Fruit fly (Drosophila melanogaster): Measurements from ENCODE around the gene CG33502.
A peak's percentile ranks its signal among the peaks of the same experiment; 100 is the strongest.

Gene CG33502

dm6 chrX:21591990-21592389, 19.3 kb downstream of the CG33502 start:
- peak; percentile 37 for TF ChIP-seq CG13204 (GFP tag; optimal IDR thresholded peaks at IDR 0.05)
- no peak for TF ChIP-seq Ets98B (GFP tag; IDR thresholded peaks at IDR 0.05)
- TF ChIP-seq Pif1A (GFP tag; optimal IDR thresholded peaks at IDR 0.05) = peak; percentile 58
- peak; percentile 29 for TF ChIP-seq Pif1B (GFP tag; optimal IDR thresholded peaks at IDR 0.05)
- peak; percentile 70 for TF ChIP-seq CG15710 (tag; optimal IDR thresholded peaks at IDR 0.05)
- TF ChIP-seq fd96Ca (GFP tag; IDR thresholded peaks at IDR 0.05) = peak; percentile 52; the same call in 1 of the 3 replicates
- TF ChIP-seq CG4496 (GFP tag; IDR thresholded peaks at IDR 0.05) = peak; percentile 46; the same call in 2 of the 3 replicates
- no peak for TF ChIP-seq EcR (GFP tag; optimal IDR thresholded peaks at IDR 0.05)
- peak; percentile 71 for TF ChIP-seq CG9948 (tag; optimal IDR thresholded peaks at IDR 0.05)
- TF ChIP-seq CG32121 (GFP tag; IDR thresholded peaks at IDR 0.05) = no peak
- TF ChIP-seq D1 (tag; optimal IDR thresholded peaks at IDR 0.05) = peak; percentile 19
- peak; percentile 44; the same call in 1 of the 2 replicates for TF ChIP-seq rn (GFP tag; IDR thresholded peaks at IDR 0.05)
- peak; percentile 57 for TF ChIP-seq CG17806 (tag; optimal IDR thresholded peaks at IDR 0.05)
- TF ChIP-seq CG8301 (tag; optimal IDR thresholded peaks at IDR 0.05) = peak; percentile 61
- no peak for TF ChIP-seq CG10348 (GFP tag; IDR thresholded peaks at IDR 0.05)
- peak; percentile 77 for TF ChIP-seq CG14655 (GFP tag; optimal IDR thresholded peaks at IDR 0.05)
- TF ChIP-seq CG34367 (tag; optimal IDR thresholded peaks at IDR 0.05) = peak; percentile 53
- peak; percentile 17 for TF ChIP-seq Snoo (tag; optimal IDR thresholded peaks at IDR 0.05)
- peak; percentile 28; the same call in 1 of the 2 replicates for TF ChIP-seq CG12605 (GFP tag; IDR thresholded peaks at IDR 0.05)
- peak; percentile 11 for TF ChIP-seq gl (tag; optimal IDR thresholded peaks at IDR 0.05)
- TF ChIP-seq CG8159 (tag; optimal IDR thresholded peaks at IDR 0.05) = peak; percentile 71

- TF ChIP-seq CG15710 (tag; optimal IDR thresholded peaks at IDR 0.05) (peak; percentile 24), CG14655 (GFP tag; optimal IDR thresholded peaks at IDR 0.05) (peak; percentile 46), CG8301 (tag; optimal IDR thresholded peaks at IDR 0.05) (peak; percentile 10), CG17806 (tag; optimal IDR thresholded peaks at IDR 0.05) (peak; percentile 49), CG32121 (GFP tag; IDR thresholded peaks at IDR 0.05) (no peak), CG9948 (tag; optimal IDR thresholded peaks at IDR 0.05) (peak; percentile 20), CG8159 (tag; optimal IDR thresholded peaks at IDR 0.05) (peak; percentile 61), Pif1A (GFP tag; optimal IDR thresholded peaks at IDR 0.05) (peak; percentile 5), CG10348 (GFP tag; IDR thresholded peaks at IDR 0.05) (no peak)
These were observed 21.4 kb downstream of the CG33502 start for dm6 chrX:21589937-21590336.

dm6 chrX:21588000-21588399, 23.3 kb downstream of the CG33502 start:
- TF ChIP-seq CG14655 (GFP tag; optimal IDR thresholded peaks at IDR 0.05) = no peak
- no peak for TF ChIP-seq CG8159 (tag; optimal IDR thresholded peaks at IDR 0.05)

dm6 chrX:21567793-21568192, 43.5 kb downstream of the CG33502 start:
- TF ChIP-seq CG14655 (GFP tag; optimal IDR thresholded peaks at IDR 0.05) (no peak), CG13204 (GFP tag; optimal IDR thresholded peaks at IDR 0.05) (no peak), CG17806 (tag; optimal IDR thresholded peaks at IDR 0.05) (no peak), CG8301 (tag; optimal IDR thresholded peaks at IDR 0.05) (no peak), Snoo (tag; optimal IDR thresholded peaks at IDR 0.05) (no peak), rn (GFP tag; IDR thresholded peaks at IDR 0.05) (no peak), EcR (GFP tag; optimal IDR thresholded peaks at IDR 0.05) (no peak), Ets98B (GFP tag; IDR thresholded peaks at IDR 0.05) (no peak), CG8159 (tag; optimal IDR thresholded peaks at IDR 0.05) (no peak), CG34367 (tag; optimal IDR thresholded peaks at IDR 0.05) (no peak), Pif1A (GFP tag; optimal IDR thresholded peaks at IDR 0.05) (no peak), CG4496 (GFP tag; IDR thresholded peaks at IDR 0.05) (no peak), CG10348 (GFP tag; IDR thresholded peaks at IDR 0.05) (no peak), CG9948 (tag; optimal IDR thresholded peaks at IDR 0.05) (no peak), fd96Ca (GFP tag; IDR thresholded peaks at IDR 0.05) (no peak), CG32121 (GFP tag; IDR thresholded peaks at IDR 0.05) (no peak), CG15710 (tag; optimal IDR thresholded peaks at IDR 0.05) (no peak), gl (tag; optimal IDR thresholded peaks at IDR 0.05) (no peak), CG12605 (GFP tag; IDR thresholded peaks at IDR 0.05) (no peak), D1 (tag; optimal IDR thresholded peaks at IDR 0.05) (no peak)

- TF ChIP-seq D1 (tag; optimal IDR thresholded peaks at IDR 0.05) (no peak), CG4496 (GFP tag; IDR thresholded peaks at IDR 0.05) (no peak), CG13204 (GFP tag; optimal IDR thresholded peaks at IDR 0.05) (no peak), EcR (GFP tag; optimal IDR thresholded peaks at IDR 0.05) (no peak), CG32121 (GFP tag; IDR thresholded peaks at IDR 0.05) (no peak), CG12605 (GFP tag; IDR thresholded peaks at IDR 0.05) (no peak), CG8301 (tag; optimal IDR thresholded peaks at IDR 0.05) (no peak), CG34367 (tag; optimal IDR thresholded peaks at IDR 0.05) (no peak), Pif1A (GFP tag; optimal IDR thresholded peaks at IDR 0.05) (no peak), Snoo (tag; optimal IDR thresholded peaks at IDR 0.05) (no peak), CG9948 (tag; optimal IDR thresholded peaks at IDR 0.05) (no peak), Ets98B (GFP tag; IDR thresholded peaks at IDR 0.05) (no peak), Pif1B (GFP tag; optimal IDR thresholded peaks at IDR 0.05) (no peak), rn (GFP tag; IDR thresholded peaks at IDR 0.05) (no peak), CG17806 (tag; optimal IDR thresholded peaks at IDR 0.05) (no peak), fd96Ca (GFP tag; IDR thresholded peaks at IDR 0.05) (no peak)
These were observed 45.8 kb downstream of the CG33502 start for dm6 chrX:21565539-21565938.

dm6 chrX:21562844-21563243, 48.5 kb downstream of the CG33502 start:
- TF ChIP-seq CG4496 (GFP tag; IDR thresholded peaks at IDR 0.05) (no peak), CG12605 (GFP tag; IDR thresholded peaks at IDR 0.05) (no peak), EcR (GFP tag; optimal IDR thresholded peaks at IDR 0.05) (no peak), gl (tag; optimal IDR thresholded peaks at IDR 0.05) (no peak), CG13204 (GFP tag; optimal IDR thresholded peaks at IDR 0.05) (no peak), Pif1B (GFP tag; optimal IDR thresholded peaks at IDR 0.05) (no peak), CG15710 (tag; optimal IDR thresholded peaks at IDR 0.05) (no peak), rn (GFP tag; IDR thresholded peaks at IDR 0.05) (no peak), CG34367 (tag; optimal IDR thresholded peaks at IDR 0.05) (no peak), fd96Ca (GFP tag; IDR thresholded peaks at IDR 0.05) (no peak), CG14655 (GFP tag; optimal IDR thresholded peaks at IDR 0.05) (no peak), CG32121 (GFP tag; IDR thresholded peaks at IDR 0.05) (no peak), CG8301 (tag; optimal IDR thresholded peaks at IDR 0.05) (no peak), D1 (tag; optimal IDR thresholded peaks at IDR 0.05) (no peak), Pif1A (GFP tag; optimal IDR thresholded peaks at IDR 0.05) (no peak), CG17806 (tag; optimal IDR thresholded peaks at IDR 0.05) (no peak)
